Worm (Caenorhabditis elegans): ENCODE measurements around the gene C36E8.4.

ce11 chrIII:4028061-4028460, 15.9 kb downstream of the C36E8.4 start, which contains the start of gene T02C12.5:
- TF ChIP-seq ama-1 (optimal IDR thresholded peaks at IDR 0.05) (no peak), attf-4 (tag; optimal IDR thresholded peaks at IDR 0.05) (no peak), aha-1 (tag) (no peak), snpc-4 (tag; optimal IDR thresholded peaks at IDR 0.05) (no peak), unc-130 (GFP tag; optimal IDR thresholded peaks at IDR 0.05) (no peak)

Measured in whole organism, L4 larva.